Fruit fly (Drosophila melanogaster) whole organism, adult: Measurements from ENCODE around the gene E2f1.

Source experiments
- CG11617 ChIP-seq: fragments of 200-800 bp; sonication (Bioruptor generic); optimal IDR thresholded peaks from 2 replicates; lab custom pipeline; 2017; ENCODE audit warnings: mild to moderate bottlenecking, missing biosample characterization, missing genetic modification reagents, missing genetic modification characterization
- CG12768 ChIP-seq: fragments of 200-800 bp; sonication (Bioruptor generic); optimal IDR thresholded peaks from 2 replicates; lab custom pipeline; 2017; ENCODE audit warnings: missing biosample characterization, missing genetic modification characterization, mild to moderate bottlenecking, moderate library complexity, missing genetic modification reagents
- CG14711 ChIP-seq: fragments of 200-800 bp; sonication (Bioruptor generic); optimal IDR thresholded peaks from 2 replicates; lab custom pipeline; 2018; ENCODE audit warnings: missing biosample characterization, mild to moderate bottlenecking, missing genetic modification characterization, moderate library complexity
- CG1620 ChIP-seq: fragments of 200-800 bp; sonication (Bioruptor generic); optimal IDR thresholded peaks from 2 replicates; lab custom pipeline; 2016; ENCODE audit warnings: missing biosample characterization, missing genetic modification characterization
- CG33017 ChIP-seq: fragments of 200-800 bp; sonication (Bioruptor generic); optimal IDR thresholded peaks from 2 replicates; lab custom pipeline; 2018; ENCODE audit warnings: missing biosample characterization, mild to moderate bottlenecking, missing genetic modification characterization, moderate library complexity
- CG5204 ChIP-seq: fragments of 200-800 bp; sonication (Bioruptor generic); optimal IDR thresholded peaks from 2 replicates; lab custom pipeline; 2016; ENCODE audit warnings: missing biosample characterization, missing genetic modification characterization
- CG7045 ChIP-seq: fragments of 200-800 bp; sonication (Bioruptor generic); optimal IDR thresholded peaks from 2 replicates; lab custom pipeline; 2017; ENCODE audit warnings: missing biosample characterization, mild to moderate bottlenecking, missing genetic modification characterization
- CG7101 ChIP-seq: fragments of 200-800 bp; sonication (Bioruptor generic); optimal IDR thresholded peaks from 2 replicates; lab custom pipeline; 2018; ENCODE audit warnings: missing biosample characterization, mild to moderate bottlenecking, missing genetic modification characterization, moderate library complexity
- Clk ChIP-seq: fragments of 200-800 bp; sonication (Bioruptor generic); optimal IDR thresholded peaks from 2 replicates; lab custom pipeline; 2017; ENCODE audit warnings: missing biosample characterization, missing genetic modification characterization
- Crg-1 ChIP-seq: fragments of 200-800 bp; sonication (Bioruptor generic); optimal IDR thresholded peaks from 2 replicates; lab custom pipeline; 2016; ENCODE audit warnings: missing biosample characterization, missing genetic modification characterization
- Hr96 ChIP-seq: fragments of 200-800 bp; sonication (Bioruptor generic); optimal IDR thresholded peaks from 2 replicates; lab custom pipeline; 2016; ENCODE audit warnings: missing biosample characterization, missing genetic modification characterization
- Mnt ChIP-seq: fragments of 200-800 bp; sonication (Bioruptor generic); optimal IDR thresholded peaks from 2 replicates; lab custom pipeline; 2016; ENCODE audit warnings: missing biosample characterization, mild to moderate bottlenecking, missing genetic modification characterization
- bab1 ChIP-seq: fragments of 200-800 bp; sonication (Bioruptor generic); optimal IDR thresholded peaks from 3 replicates; lab custom pipeline; 2019; ENCODE audit warnings: missing biosample characterization, mild to moderate bottlenecking, missing genetic modification characterization, moderate library complexity
- cic ChIP-seq: fragments of 200-800 bp; sonication (Bioruptor generic); optimal IDR thresholded peaks from 2 replicates; lab custom pipeline; 2017; ENCODE audit warnings: missing biosample characterization, mild to moderate bottlenecking, missing genetic modification characterization, moderate library complexity
- cnc ChIP-seq, 2 experiments: fragments of >200 bp; optimal IDR thresholded peaks; 2 replicates each; lab custom pipeline; 2017
- kay ChIP-seq: fragments of 200-800 bp; sonication (Bioruptor generic); peaks from one replicate; lab custom pipeline; 2016; ENCODE audit warnings: missing biosample characterization, missing genetic modification characterization, borderline replicate concordance
- ovo ChIP-seq: fragments of 200-800 bp; sonication (Bioruptor generic); optimal IDR thresholded peaks from 2 replicates; lab custom pipeline; 2016; ENCODE audit warnings: missing biosample characterization, missing genetic modification characterization
- pad ChIP-seq: fragments of 200-800 bp; sonication (Bioruptor generic); optimal IDR thresholded peaks from 3 replicates; lab custom pipeline; 2017; ENCODE audit warnings: missing biosample characterization, missing genetic modification characterization, mild to moderate bottlenecking, moderate library complexity, missing genetic modification reagents
- tj ChIP-seq: fragments of 200-800 bp; sonication (Bioruptor generic); optimal IDR thresholded peaks from 3 replicates; lab custom pipeline; 2017; ENCODE audit warnings: missing biosample characterization, mild to moderate bottlenecking, missing genetic modification characterization, moderate library complexity
- toe ChIP-seq: fragments of 200-800 bp; sonication (Bioruptor generic); optimal IDR thresholded peaks from 2 replicates; lab custom pipeline; 2016; ENCODE audit warnings: missing biosample characterization, missing genetic modification characterization

E2f1 gene

DNA sequence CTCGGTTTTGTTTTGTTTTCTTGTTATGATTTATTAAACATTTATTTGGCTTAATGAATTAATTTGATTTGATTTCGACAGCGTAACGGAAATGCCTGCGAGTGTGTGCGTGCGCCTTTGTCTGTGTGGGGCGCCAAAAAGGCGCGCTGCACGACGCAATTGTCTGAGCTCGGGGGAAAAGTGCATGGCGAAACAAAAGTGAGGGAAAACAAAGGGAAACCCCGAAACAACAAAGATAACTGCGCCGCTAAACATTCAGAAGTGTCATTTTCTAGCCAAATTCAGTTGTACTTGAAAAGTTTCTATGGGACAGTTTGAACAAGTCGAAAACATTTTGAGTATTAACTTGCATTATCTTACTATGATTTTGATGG, 69.3 kb downstream of the E2f1 start:
- no peak for TF ChIP-seq kay
- TF ChIP-seq Crg-1 (GFP tag; lab: Kevin White, UChicago), result no peak
- TF ChIP-seq CG5204 (GFP tag; lab: Kevin White, UChicago), result no peak
- TF ChIP-seq cic (GFP tag; lab: Kevin White, UChicago), result no peak
- TF ChIP-seq CG12768 (GFP tag; lab: Kevin White, UChicago), result no peak
- no peak for TF ChIP-seq CG11617 (GFP tag; lab: Kevin White, UChicago)
- no peak for TF ChIP-seq tj
- no peak for TF ChIP-seq Mnt (GFP tag; lab: Kevin White, UChicago)
- TF ChIP-seq bab1 (GFP tag; lab: Kevin White, UChicago), result no peak
- no peak for TF ChIP-seq pad (GFP tag; lab: Kevin White, UChicago)
- TF ChIP-seq CG1620 (GFP tag; lab: Kevin White, UChicago), result no peak
- TF ChIP-seq ovo (GFP tag; lab: Kevin White, UChicago), result no peak
- no peak for TF ChIP-seq CG7101 (tag; lab: Kevin White, UChicago)
- no peak for TF ChIP-seq CG14711 (tag; lab: Kevin White, UChicago)
- no peak for TF ChIP-seq Hr96
- no peak for TF ChIP-seq CG7045 (GFP tag; lab: Kevin White, UChicago)
- TF ChIP-seq toe (GFP tag; lab: Kevin White, UChicago), result no peak
- TF ChIP-seq Clk (GFP tag; lab: Kevin White, UChicago), result no peak
- TF ChIP-seq CG33017 (tag; lab: Kevin White, UChicago), result no peak
- no peak for TF ChIP-seq cnc (optimal IDR thresholded peaks at IDR 0.05; lab: Kevin White, UChicago)

DNA sequence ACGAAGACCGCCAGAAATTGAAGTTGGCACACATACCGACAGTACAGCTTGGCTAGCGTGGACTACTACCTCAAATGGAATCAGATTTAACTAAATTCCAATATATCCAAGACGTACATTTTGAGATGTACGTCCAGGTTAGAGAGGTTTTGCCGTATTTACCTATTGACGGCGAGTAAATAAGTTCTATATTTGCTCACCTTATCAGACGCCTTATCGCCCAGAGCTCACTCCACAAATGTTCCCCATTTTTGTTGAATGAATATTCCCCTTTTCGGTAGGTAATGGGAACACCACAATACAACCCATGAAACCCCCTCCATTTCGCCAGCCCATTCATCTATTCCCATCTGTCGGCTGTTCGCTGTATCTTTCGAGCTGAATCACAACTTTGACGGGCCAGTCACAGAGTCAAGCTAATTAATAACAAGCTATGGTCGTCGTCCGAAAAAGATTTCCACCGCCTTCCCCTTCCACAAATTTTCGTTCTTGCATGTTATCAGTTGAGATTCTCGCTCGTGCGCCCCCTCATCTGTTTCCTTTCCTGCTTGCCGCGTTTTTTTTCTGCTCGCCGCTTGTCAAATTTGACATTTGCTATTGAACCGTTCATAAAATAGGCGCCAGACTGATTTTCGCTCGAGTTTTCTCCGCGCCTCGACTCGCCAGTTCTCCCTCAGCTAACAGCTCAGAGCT, 69.8 kb downstream of the E2f1 start:
- TF ChIP-seq tj (peak; percentile 38), Crg-1 (GFP tag; lab: Kevin White, UChicago) (peak; percentile 99), kay (peak; percentile 97), cnc (optimal IDR thresholded peaks at IDR 0.05; lab: Kevin White, UChicago) (no peak), CG7045 (GFP tag; lab: Kevin White, UChicago) (peak; percentile 93), ovo (GFP tag; lab: Kevin White, UChicago) (peak; percentile 99), CG1620 (GFP tag; lab: Kevin White, UChicago) (peak; percentile 97), Mnt (GFP tag; lab: Kevin White, UChicago) (peak; percentile 91), Hr96 (peak; percentile 93), Clk (GFP tag; lab: Kevin White, UChicago) (peak; percentile 92), CG33017 (tag; lab: Kevin White, UChicago) (peak; percentile 80), bab1 (GFP tag; lab: Kevin White, UChicago) (no peak), CG11617 (GFP tag; lab: Kevin White, UChicago) (peak; percentile 93), CG14711 (tag; lab: Kevin White, UChicago) (peak; percentile 71), CG7101 (tag; lab: Kevin White, UChicago) (peak; percentile 93), pad (GFP tag; lab: Kevin White, UChicago) (peak; percentile 87), CG5204 (GFP tag; lab: Kevin White, UChicago) (peak; percentile 89), toe (GFP tag; lab: Kevin White, UChicago) (peak; percentile 93), cic (GFP tag; lab: Kevin White, UChicago) (peak; percentile 97), CG12768 (GFP tag; lab: Kevin White, UChicago) (peak; percentile 97)

DNA sequence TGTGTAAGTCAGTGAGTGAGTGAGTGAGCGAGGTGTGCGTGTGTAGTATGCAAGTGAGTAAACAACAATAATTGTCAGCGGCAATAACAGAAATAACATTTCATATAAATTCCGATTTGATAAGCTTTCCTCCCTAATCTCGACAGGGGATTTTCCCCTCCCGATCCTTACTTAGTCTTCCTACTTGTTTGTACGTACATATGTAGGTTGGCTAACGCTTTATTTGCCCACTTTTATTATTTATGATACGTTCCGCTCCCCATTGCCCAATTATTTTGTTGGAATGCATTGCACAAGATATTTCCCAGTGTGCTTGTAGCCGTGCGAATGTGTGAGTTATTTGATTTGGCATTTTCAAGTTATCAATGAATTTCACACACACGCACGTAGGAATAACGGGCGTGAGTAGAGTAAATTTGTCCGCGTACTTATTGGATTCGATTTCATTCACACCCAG, 70.4 kb downstream of the E2f1 start:
- TF ChIP-seq CG7045 (GFP tag; lab: Kevin White, UChicago), result no peak
- TF ChIP-seq ovo (GFP tag; lab: Kevin White, UChicago), result no peak
- TF ChIP-seq toe (GFP tag; lab: Kevin White, UChicago), result no peak
- TF ChIP-seq CG12768 (GFP tag; lab: Kevin White, UChicago), result no peak
- peak; percentile 75 for TF ChIP-seq kay
- TF ChIP-seq CG11617 (GFP tag; lab: Kevin White, UChicago), result no peak
- no peak for TF ChIP-seq tj
- TF ChIP-seq Mnt (GFP tag; lab: Kevin White, UChicago), result no peak
- TF ChIP-seq cic (GFP tag; lab: Kevin White, UChicago), result peak; percentile 89

DNA sequence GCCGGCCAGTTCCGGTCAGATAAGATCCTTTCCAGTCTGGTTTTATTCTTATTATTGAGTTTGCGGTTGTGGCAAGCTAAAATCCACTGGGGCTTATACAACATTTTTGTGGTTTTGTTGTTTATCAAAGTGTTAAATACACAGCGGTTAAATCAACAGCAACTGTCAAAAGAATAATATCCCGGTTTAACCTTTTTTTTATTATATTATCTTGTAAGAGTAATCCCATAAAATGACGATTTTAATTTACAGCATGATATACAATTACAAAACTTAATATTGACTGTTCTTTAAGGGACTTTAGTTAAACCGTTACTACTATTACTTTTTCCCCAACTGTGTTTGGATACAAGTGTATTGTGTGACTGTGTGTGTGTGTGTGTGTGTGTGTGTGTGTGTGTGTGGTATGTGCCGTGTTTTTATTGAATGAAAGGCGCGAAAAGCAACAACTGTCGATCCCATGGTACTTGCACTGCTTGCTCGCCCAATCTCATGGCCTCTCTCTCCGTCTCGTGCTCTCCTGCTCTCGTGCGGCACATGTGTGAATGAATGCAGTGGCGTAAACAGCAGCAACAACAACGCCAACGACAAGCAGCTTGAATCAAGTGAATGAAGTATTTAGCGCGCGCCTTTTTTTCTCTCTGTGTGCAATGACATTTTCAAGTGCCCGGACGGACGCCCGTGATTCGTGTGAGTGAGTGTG, 71.0 kb downstream of the E2f1 start:
- peak; percentile 66 for TF ChIP-seq Mnt (GFP tag; lab: Kevin White, UChicago)
- TF ChIP-seq CG12768 (GFP tag; lab: Kevin White, UChicago), result no peak
- no peak for TF ChIP-seq pad (GFP tag; lab: Kevin White, UChicago)
- peak; percentile 100 for TF ChIP-seq cic (GFP tag; lab: Kevin White, UChicago)
- peak; percentile 1 for TF ChIP-seq tj
- no peak for TF ChIP-seq CG1620 (GFP tag; lab: Kevin White, UChicago)
- peak; percentile 19 for TF ChIP-seq CG33017 (tag; lab: Kevin White, UChicago)
- TF ChIP-seq Crg-1 (GFP tag; lab: Kevin White, UChicago), result peak; percentile 29
- TF ChIP-seq bab1 (GFP tag; lab: Kevin White, UChicago), result no peak

DNA sequence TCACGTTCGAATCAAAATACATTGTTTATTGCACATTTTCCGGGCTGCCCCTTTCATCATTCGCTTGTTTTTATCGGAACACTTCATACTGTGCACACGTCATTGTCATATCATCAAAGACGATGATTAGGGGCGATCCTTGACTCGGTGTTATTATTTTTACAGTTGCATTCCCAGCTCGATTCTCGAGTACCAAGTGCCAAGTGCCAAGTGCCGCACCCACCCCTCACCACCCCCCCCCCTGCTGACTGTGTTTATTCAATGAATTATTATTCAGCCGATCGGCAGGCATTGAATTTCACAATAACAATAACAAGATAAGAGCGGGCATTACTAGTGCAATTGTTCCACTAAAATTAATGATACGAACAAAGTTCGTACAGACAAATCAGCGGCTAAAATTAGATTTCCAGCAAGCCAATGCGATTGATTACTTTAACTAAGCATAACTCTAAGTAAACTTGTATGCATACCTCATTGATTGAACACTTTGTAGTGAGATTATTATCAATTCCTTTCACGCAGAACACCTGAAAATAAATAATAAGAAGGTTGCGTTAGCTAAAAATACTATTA, 73.1 kb downstream of the E2f1 start:
- TF ChIP-seq Hr96 (peak; percentile 53), CG7101 (tag; lab: Kevin White, UChicago) (no peak), tj (peak; percentile 65), CG12768 (GFP tag; lab: Kevin White, UChicago) (peak; percentile 68), toe (GFP tag; lab: Kevin White, UChicago) (peak; percentile 4), CG11617 (GFP tag; lab: Kevin White, UChicago) (no peak), Clk (GFP tag; lab: Kevin White, UChicago) (no peak), CG33017 (tag; lab: Kevin White, UChicago) (peak; percentile 18), CG1620 (GFP tag; lab: Kevin White, UChicago) (no peak), cic (GFP tag; lab: Kevin White, UChicago) (peak; percentile 99), bab1 (GFP tag; lab: Kevin White, UChicago) (peak; percentile 7), CG7045 (GFP tag; lab: Kevin White, UChicago) (no peak), Mnt (GFP tag; lab: Kevin White, UChicago) (no peak), kay (peak; percentile 77), CG14711 (tag; lab: Kevin White, UChicago) (no peak), CG5204 (GFP tag; lab: Kevin White, UChicago) (peak; percentile 22), ovo (GFP tag; lab: Kevin White, UChicago) (peak; percentile 73)
